Worm (Caenorhabditis elegans) whole organism, L3 larva: Measurements from ENCODE around the gene vha-13.

Source experiments
- R02D3.7 ChIP-seq: fragments of 150-350 bp; optimal IDR thresholded peaks from 2 replicates; lab custom pipeline; 2014; ENCODE audit warnings: missing biosample characterization, missing genetic modification characterization
- ama-1 ChIP-seq: fragments of 150-350 bp; optimal IDR thresholded peaks from 2 replicates; lab custom pipeline; 2018
- ceh-16 ChIP-seq: sonication (generic microtip); optimal IDR thresholded peaks from 2 replicates; lab custom pipeline; 2017; ENCODE audit warnings: missing biosample characterization, missing genetic modification characterization
- ceh-28 ChIP-seq: fragments of 150-350 bp; optimal IDR thresholded peaks from 2 replicates; lab custom pipeline; 2014; ENCODE audit warnings: missing biosample characterization, missing genetic modification reagents, missing genetic modification characterization
- ceh-82 ChIP-seq: fragments of 150-350 bp; optimal IDR thresholded peaks from 2 replicates; lab custom pipeline; 2014; ENCODE audit warnings: missing biosample characterization, missing genetic modification characterization
- ceh-9 ChIP-seq: sonication (generic microtip); optimal IDR thresholded peaks from 2 replicates; lab custom pipeline; 2018; ENCODE audit warnings: missing biosample characterization, missing genetic modification characterization
- elt-1 ChIP-seq: fragments of 150-350 bp; optimal IDR thresholded peaks from 2 replicates; lab custom pipeline; 2014; ENCODE audit warnings: missing biosample characterization, missing genetic modification characterization
- elt-2 ChIP-seq: sonication (generic microtip); optimal IDR thresholded peaks from 2 replicates; lab custom pipeline; 2016; ENCODE audit warnings: missing genetic modification reagents, mild to moderate bottlenecking, missing genetic modification characterization, missing compliant biosample characterization
- elt-3 ChIP-seq, 3 experiments: fragments of 150-350 bp in 1 of 3; sonication (generic microtip) in 2 of 3; optimal IDR thresholded peaks; 2 replicates in 2 of 3; 4 replicates in 1 of 3; lab custom pipeline; 2014 to 2017; ENCODE audit warnings: missing biosample characterization in 3 of 3, missing genetic modification characterization in 3 of 3
- eor-1 ChIP-seq, 2 experiments: fragments of 150-350 bp; optimal IDR thresholded peaks; 2 replicates each; lab custom pipeline; 2014 to 2018; ENCODE audit warnings: missing biosample characterization in 2 of 2, missing genetic modification characterization in 2 of 2
- fkh-10 ChIP-seq: sonication (generic microtip); optimal IDR thresholded peaks from 2 replicates; lab custom pipeline; 2017; ENCODE audit warnings: missing biosample characterization, missing genetic modification reagents, missing genetic modification characterization
- fos-1 ChIP-seq: fragments of 150-350 bp; optimal IDR thresholded peaks from 2 replicates; lab custom pipeline; 2014; ENCODE audit warnings: missing biosample characterization, missing genetic modification characterization
- jun-1 ChIP-seq: fragments of 150-350 bp; optimal IDR thresholded peaks from 2 replicates; lab custom pipeline; 2014; ENCODE audit warnings: missing biosample characterization, missing genetic modification reagents, missing genetic modification characterization
- lin-39 ChIP-seq: fragments of 150-350 bp; optimal IDR thresholded peaks from 2 replicates; lab custom pipeline; 2018; ENCODE audit warnings: missing biosample characterization, missing genetic modification reagents, missing genetic modification characterization
- lsy-12 ChIP-seq: sonication (generic microtip); optimal IDR thresholded peaks from 2 replicates; lab custom pipeline; 2016; ENCODE audit warnings: mild to moderate bottlenecking, missing genetic modification characterization, missing compliant biosample characterization
- mdl-1 ChIP-seq: fragments of 150-350 bp; optimal IDR thresholded peaks from 2 replicates; lab custom pipeline; 2014; ENCODE audit warnings: missing biosample characterization, missing genetic modification characterization
- nhr-237 ChIP-seq: fragments of 150-350 bp; optimal IDR thresholded peaks from 2 replicates; lab custom pipeline; 2014; ENCODE audit warnings: missing biosample characterization, missing genetic modification characterization
- nhr-25 ChIP-seq: sonication (generic microtip); optimal IDR thresholded peaks from 2 replicates; lab custom pipeline; 2017; ENCODE audit warnings: missing biosample characterization, missing genetic modification characterization
- nhr-28 ChIP-seq: fragments of 150-350 bp; optimal IDR thresholded peaks from 2 replicates; lab custom pipeline; 2014; ENCODE audit warnings: missing biosample characterization, missing genetic modification characterization
- nhr-43 ChIP-seq: sonication (generic microtip); optimal IDR thresholded peaks from 2 replicates; lab custom pipeline; 2016; ENCODE audit warnings: mild to moderate bottlenecking, missing genetic modification characterization, missing compliant biosample characterization; ENCODE audit not compliant: poor library complexity, severe bottlenecking
- nhr-67 ChIP-seq: fragments of 150-350 bp; optimal IDR thresholded peaks from 2 replicates; lab custom pipeline; 2014; ENCODE audit warnings: missing biosample characterization, missing genetic modification characterization
- nhr-77 ChIP-seq: fragments of 150-350 bp; optimal IDR thresholded peaks from 2 replicates; lab custom pipeline; 2014; ENCODE audit warnings: missing biosample characterization, missing genetic modification characterization
- pha-4 ChIP-seq: fragments of 150-350 bp; optimal IDR thresholded peaks from 2 replicates; lab custom pipeline; 2014; ENCODE audit warnings: missing biosample characterization, missing genetic modification reagents, missing genetic modification characterization
- pqm-1 ChIP-seq: fragments of 150-350 bp; optimal IDR thresholded peaks from 2 replicates; lab custom pipeline; 2017; ENCODE audit warnings: missing biosample characterization, missing genetic modification characterization, inconsistent platforms
- skn-1 ChIP-seq: fragments of 150-350 bp; optimal IDR thresholded peaks from 2 replicates; lab custom pipeline; 2014; ENCODE audit warnings: missing biosample characterization, missing genetic modification characterization
- snpc-4 ChIP-seq: fragments of 150-350 bp; optimal IDR thresholded peaks from 2 replicates; lab custom pipeline; 2014; ENCODE audit warnings: missing biosample characterization, missing genetic modification characterization
- unc-62 ChIP-seq: fragments of 150-350 bp; sonication (generic microtip); optimal IDR thresholded peaks from 4 replicates; lab custom pipeline; 2014; ENCODE audit warnings: missing biosample characterization, missing genetic modification reagents, missing genetic modification characterization
- zag-1 ChIP-seq: fragments of 150-350 bp; optimal IDR thresholded peaks from 2 replicates; lab custom pipeline; 2014; ENCODE audit warnings: missing biosample characterization, missing genetic modification characterization
- ztf-11 ChIP-seq: fragments of 150-350 bp; optimal IDR thresholded peaks from 2 replicates; lab custom pipeline; 2014; ENCODE audit warnings: missing biosample characterization, missing genetic modification characterization
- ztf-4 ChIP-seq: fragments of 150-350 bp; optimal IDR thresholded peaks from 2 replicates; lab custom pipeline; 2014; ENCODE audit warnings: missing biosample characterization, missing genetic modification characterization

vha-13 gene

DNA sequence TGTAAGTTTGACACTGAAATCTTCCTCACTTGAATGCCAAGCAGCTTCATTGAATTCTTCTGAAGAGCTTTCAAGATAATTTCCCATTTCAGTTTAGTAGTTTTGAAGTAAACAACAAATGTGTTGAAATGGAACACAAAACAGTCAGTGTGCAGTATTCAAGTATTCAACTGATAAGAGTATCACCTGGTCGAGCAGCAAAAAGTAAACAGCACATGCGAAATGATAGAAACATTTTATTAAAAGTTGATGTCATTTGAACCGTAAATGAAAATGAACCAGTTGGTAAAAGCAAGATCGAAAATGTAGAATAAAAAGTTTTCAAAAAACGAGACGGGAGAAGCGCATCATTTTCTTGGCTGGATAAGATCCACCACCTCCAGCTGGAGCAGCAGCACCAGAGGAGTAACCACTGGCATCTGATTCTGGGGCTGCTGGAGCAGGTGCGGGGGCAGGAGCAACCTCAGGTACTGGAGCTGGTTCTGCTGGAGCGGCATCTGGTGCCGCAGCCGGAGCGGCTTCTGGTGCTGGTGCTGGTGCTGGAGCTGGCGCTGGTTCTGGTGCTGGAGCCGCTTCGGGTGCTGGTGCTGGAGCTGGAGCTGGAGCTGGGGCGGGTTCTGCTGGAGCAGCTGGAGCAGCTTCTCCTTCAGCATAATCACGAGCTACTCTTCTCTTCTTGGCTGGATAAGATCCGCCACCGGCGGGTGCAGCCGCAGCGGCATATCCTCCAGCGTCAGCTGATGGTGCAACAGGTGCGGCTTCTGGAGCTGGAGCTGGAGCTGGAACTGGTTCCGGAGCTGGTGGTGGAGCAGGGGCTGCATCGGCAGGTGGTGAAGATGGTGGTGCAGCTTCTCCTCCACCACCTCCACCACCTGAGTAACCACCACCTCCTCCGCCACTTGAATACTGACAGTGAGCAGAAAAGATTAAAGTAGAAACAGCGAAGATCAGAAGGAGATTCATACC, 26.7 kb upstream of the vha-13 start, which contains the start of the genes F47B8.4 and F47B8.18:
Gene F47B8.4 (minus strand): TSS at position 172 of the 966 bp plus-strand sequence.
Gene F47B8.18 (minus strand): TSS at position 963 of the 966 bp plus-strand sequence.
- peak; percentile 69 for TF ChIP-seq elt-2 (tag; lab: Kevin White, UChicago)
- no peak for TF ChIP-seq ztf-11 (tag; lab: Kevin White, UChicago)
- no peak for TF ChIP-seq nhr-77
- no peak for TF ChIP-seq snpc-4 (tag; lab: Kevin White, UChicago)
- no peak for TF ChIP-seq lsy-12 (tag; lab: Kevin White, UChicago)
- no peak for TF ChIP-seq nhr-25
- no peak for TF ChIP-seq eor-1 (tag; optimal IDR thresholded peaks at IDR 0.05; lab: Kevin White, UChicago)
- TF ChIP-seq ama-1 (lab: Kevin White, UChicago) = no peak
- TF ChIP-seq lin-39 = no peak
- no peak for TF ChIP-seq ceh-28 (tag; lab: Kevin White, UChicago)
- TF ChIP-seq nhr-237 = no peak
- no peak for TF ChIP-seq jun-1 (tag; lab: Kevin White, UChicago)
- TF ChIP-seq nhr-28 (tag; lab: Kevin White, UChicago) = no peak
- TF ChIP-seq ceh-9 (tag; lab: Kevin White, UChicago) = no peak
- TF ChIP-seq fkh-10 = no peak
- TF ChIP-seq pqm-1 (tag; lab: Kevin White, UChicago) = peak; percentile 59
- peak; percentile 90 for TF ChIP-seq pha-4 (tag; lab: Kevin White, UChicago)
- TF ChIP-seq ztf-4 = no peak

ce11 chrV:14327776-14328175, 23.7 kb upstream of the vha-13 start, which contains the start of gene F47B8.5:
Gene F47B8.5, minus strand, starts transcription at chrV:14327876.
- TF ChIP-seq ceh-28 (tag; lab: Kevin White, UChicago) (no peak), nhr-67 (tag; lab: Kevin White, UChicago) (no peak), elt-1 (tag; lab: Kevin White, UChicago) (no peak), elt-3 (tag; optimal IDR thresholded peaks at IDR 0.05; lab: Kevin White, UChicago) (no peak), unc-62 (no peak), ztf-11 (tag; lab: Kevin White, UChicago) (no peak), zag-1 (no peak), ceh-16 (no peak), nhr-237 (no peak), fos-1 (tag; lab: Kevin White, UChicago) (no peak), mdl-1 (no peak)

ce11 chrV:14328806-14329205, 22.7 kb upstream of the vha-13 start, which contains the start of gene pepm-1:
Gene pepm-1, plus strand, starts transcription at chrV:14329106.
- TF ChIP-seq elt-1 (tag; lab: Kevin White, UChicago) (no peak), snpc-4 (tag; lab: Kevin White, UChicago) (no peak), nhr-237 (no peak), R02D3.7 (tag; lab: Kevin White, UChicago) (no peak), ceh-9 (tag; lab: Kevin White, UChicago) (no peak), ceh-28 (tag; lab: Kevin White, UChicago) (no peak)

- TF ChIP-seq ztf-11 (tag; lab: Kevin White, UChicago) (no peak), R02D3.7 (tag; lab: Kevin White, UChicago) (no peak), ceh-28 (tag; lab: Kevin White, UChicago) (no peak), nhr-25 (peak; percentile 4), nhr-43 (tag; lab: Kevin White, UChicago) (no peak), skn-1 (tag; lab: Kevin White, UChicago) (no peak), fos-1 (tag; lab: Kevin White, UChicago) (no peak)
These were observed 20.0 kb upstream of the vha-13 start, which contains the start of gene F47B8.8 for ce11 chrV:14331477-14331876. Gene F47B8.8, plus strand, starts transcription at chrV:14331733.

ce11 chrV:14333116-14333515, 18.4 kb upstream of the vha-13 start, which contains the start of gene srm-4:
Gene srm-4, plus strand, starts transcription at chrV:14333416.
- no peak for TF ChIP-seq ceh-82 (tag; lab: Kevin White, UChicago)
- TF ChIP-seq jun-1 (tag; lab: Kevin White, UChicago) = no peak
